Fruit fly (Drosophila melanogaster): ENCODE results near the gene CG13361.
A peak's percentile ranks its signal among the peaks of the same experiment; 100 is the strongest.

CG13361 gene

DNA sequence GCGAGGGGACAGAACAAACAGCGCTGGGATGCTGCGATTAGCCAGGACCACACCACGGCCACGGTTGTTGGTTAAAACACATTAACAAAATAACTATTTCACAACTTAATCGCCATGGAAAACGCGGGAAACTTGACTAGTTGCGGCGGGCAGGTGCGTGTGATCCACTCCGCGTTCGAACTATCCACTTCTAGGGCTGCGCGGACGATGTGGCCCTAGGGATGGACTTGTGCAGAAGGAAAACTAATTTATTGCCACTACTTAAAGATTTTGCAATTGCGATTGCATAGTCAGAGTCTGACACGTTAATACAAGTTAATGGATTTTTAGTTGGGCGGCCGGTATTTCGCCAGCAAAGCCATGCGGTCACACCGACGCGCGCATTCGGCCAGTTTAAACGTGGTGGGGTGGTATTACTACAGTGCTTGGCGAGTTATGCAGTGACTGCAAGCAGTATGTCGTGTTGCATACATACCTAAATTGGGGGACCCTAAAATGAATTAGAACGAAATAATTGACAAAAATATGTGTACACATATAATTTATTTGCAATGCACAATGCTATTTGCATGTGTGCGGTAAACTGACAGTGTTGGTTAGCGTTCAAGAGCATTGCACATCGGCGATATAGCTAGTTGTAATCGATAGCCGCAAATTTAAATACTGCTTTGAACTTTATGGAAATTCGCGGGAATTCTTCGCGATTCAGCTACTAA lies 47.9 kb upstream of the CG13361 start, which contains the start of gene Rbf (continued):
- TF ChIP-seq CG3847 (GFP tag; IDR thresholded peaks at IDR 0.05) (peak; percentile 68), Pdp1 (GFP tag; optimal IDR thresholded peaks at IDR 0.05) (peak in 1 of 2 experiments; percentile 58), Poxn (GFP tag; IDR thresholded peaks at IDR 0.05) (no peak), da (GFP tag; optimal IDR thresholded peaks at IDR 0.05) (no peak), MBD-R2 (GFP tag; IDR thresholded peaks at IDR 0.05) (no peak), yki (optimal IDR thresholded peaks at IDR 0.05) (no peak), CG15514 (GFP tag; optimal IDR thresholded peaks at IDR 0.05) (peak; percentile 33), zen (tag; optimal IDR thresholded peaks at IDR 0.05) (peak; percentile 3), al (GFP tag; IDR thresholded peaks at IDR 0.05) (no peak), CG30020 (tag; optimal IDR thresholded peaks at IDR 0.05) (peak; percentile 8), abd-A (tag; optimal IDR thresholded peaks at IDR 0.05) (no peak), Doc3 (GFP tag; IDR thresholded peaks at IDR 0.05; ENCODE audit: partially characterized antibody) (peak; percentile 43; the same call in 1 of the 3 replicates), CG14860 (GFP tag; IDR thresholded peaks at IDR 0.05; ENCODE audit: partially characterized antibody) (0 out of 3 replicates have a peak, but pooled peaks have one; percentile 8), CG33213 (GFP tag; optimal IDR thresholded peaks at IDR 0.05) (peak; percentile 5), CG6272 (GFP tag; IDR thresholded peaks at IDR 0.05) (no peak), CG7928 (GFP tag; optimal IDR thresholded peaks at IDR 0.05) (peak; percentile 1), CG9609 (GFP tag; optimal IDR thresholded peaks at IDR 0.05) (no peak), trem (tag; optimal IDR thresholded peaks at IDR 0.05) (peak; percentile 32), CG10267 (tag; optimal IDR thresholded peaks at IDR 0.05) (peak; percentile 94), Antp (GFP tag; optimal IDR thresholded peaks at IDR 0.05) (no peak), CG14710 (tag; optimal IDR thresholded peaks at IDR 0.05) (peak; percentile 54), Oli (tag; optimal IDR thresholded peaks at IDR 0.05) (no peak), p53 (GFP tag; optimal IDR thresholded peaks at IDR 0.05) (peak; percentile 23), CG8290 (GFP tag; optimal IDR thresholded peaks at IDR 0.05) (no peak), CG8290 (tag; optimal IDR thresholded peaks at IDR 0.05) (peak in 1 of 2 experiments; percentile 16), CG17186 (GFP tag; optimal IDR thresholded peaks at IDR 0.05) (peak; percentile 65), mld (GFP tag; IDR thresholded peaks at IDR 0.05; ENCODE audit: partially characterized antibody) (no peak), klu (GFP tag; IDR thresholded peaks at IDR 0.05) (no peak), CG17612 (GFP tag; IDR thresholded peaks at IDR 0.05) (no peak), ash1 (GFP tag; optimal IDR thresholded peaks at IDR 0.05) (no peak), CG10209 (GFP tag; optimal IDR thresholded peaks at IDR 0.05) (no peak), jing (GFP tag; optimal IDR thresholded peaks at IDR 0.05) (no peak), crol (GFP tag; IDR thresholded peaks at IDR 0.05) (no peak), CG10147 (GFP tag; optimal IDR thresholded peaks at IDR 0.05) (no peak), Hsf (GFP tag; optimal IDR thresholded peaks at IDR 0.05) (no peak), Ptx1 (GFP tag; IDR thresholded peaks at IDR 0.05) (no peak), HLH4C (GFP tag; IDR thresholded peaks at IDR 0.05; ENCODE audit: partially characterized antibody) (peak; percentile 43; the same call in 2 of the 3 replicates), odd (GFP tag; optimal IDR thresholded peaks at IDR 0.05) (no peak), Doc2 (GFP tag; IDR thresholded peaks at IDR 0.05) (no peak), dm (GFP tag; optimal IDR thresholded peaks at IDR 0.05) (peak; percentile 25), CG15011 (GFP tag; optimal IDR thresholded peaks at IDR 0.05) (no peak), btn (GFP tag; optimal IDR thresholded peaks at IDR 0.05) (no peak), Hr39 (optimal IDR thresholded peaks at IDR 0.05) (no peak), Dad (GFP tag; optimal IDR thresholded peaks at IDR 0.05) (peak; percentile 31), CG2129 (GFP tag; IDR thresholded peaks at IDR 0.05; ENCODE audit: partially characterized antibody) (peak; percentile 39; the same call in 1 of the 2 replicates), stwl (tag; optimal IDR thresholded peaks at IDR 0.05) (peak; percentile 43), CG1603 (tag; optimal IDR thresholded peaks at IDR 0.05) (peak; percentile 62), Bdp1 (GFP tag; optimal IDR thresholded peaks at IDR 0.05) (no peak), zfh1 (GFP tag; IDR thresholded peaks at IDR 0.05) (no peak), CG34224 (GFP tag; IDR thresholded peaks at IDR 0.05; ENCODE audit: partially characterized antibody) (0 out of 3 replicates have a peak, but pooled peaks have one; percentile 25)

Measured in whole organism, embryonic.